Worm (Caenorhabditis elegans) whole organism, L2 larva: Measurements from ENCODE around the gene tnt-3.

Source experiments
- C34F6.9 ChIP-seq: fragments of 150-350 bp; optimal IDR thresholded peaks from 2 replicates; lab custom pipeline; 2014; ENCODE audit warnings: missing biosample characterization, missing genetic modification characterization
- R02D3.7 ChIP-seq: fragments of 150-350 bp; optimal IDR thresholded peaks from 2 replicates; lab custom pipeline; 2014; ENCODE audit warnings: missing biosample characterization, missing genetic modification characterization
- ZK546.5 ChIP-seq: sonication (generic microtip); optimal IDR thresholded peaks from 2 replicates; lab custom pipeline; 2017; ENCODE audit warnings: missing biosample characterization, missing genetic modification characterization
- alr-1 ChIP-seq: fragments of 150-350 bp; optimal IDR thresholded peaks from 2 replicates; lab custom pipeline; 2014; ENCODE audit warnings: missing biosample characterization, missing genetic modification characterization
- aly-2 ChIP-seq: fragments of 150-350 bp; optimal IDR thresholded peaks from 2 replicates; lab custom pipeline; 2014; ENCODE audit warnings: missing biosample characterization, missing genetic modification characterization
- ama-1 ChIP-seq: fragments of 150-350 bp; optimal IDR thresholded peaks from 2 replicates; lab custom pipeline; 2018; ENCODE audit warnings: inconsistent platforms
- blmp-1 ChIP-seq: sonication (generic microtip); optimal IDR thresholded peaks from 2 replicates; lab custom pipeline; 2017; ENCODE audit warnings: missing genetic modification characterization, mild to moderate bottlenecking, missing compliant biosample characterization, antibody characterized with exemption, moderate library complexity; ENCODE audit not compliant: insufficient read depth
- ceh-16 ChIP-seq: fragments of 150-350 bp; optimal IDR thresholded peaks from 2 replicates; lab custom pipeline; 2014; ENCODE audit warnings: missing biosample characterization, missing genetic modification characterization
- ceh-82 ChIP-seq: fragments of 150-350 bp; optimal IDR thresholded peaks from 2 replicates; lab custom pipeline; 2014; ENCODE audit warnings: missing biosample characterization, missing genetic modification characterization
- crh-2 ChIP-seq: sonication (generic microtip); optimal IDR thresholded peaks from 2 replicates; lab custom pipeline; 2017; ENCODE audit warnings: missing biosample characterization, missing genetic modification characterization
- egl-27 ChIP-seq: sonication (generic microtip); optimal IDR thresholded peaks from 3 replicates; lab custom pipeline; 2017; ENCODE audit warnings: missing biosample characterization, missing genetic modification reagents, missing genetic modification characterization
- elt-1 ChIP-seq: fragments of 150-350 bp; optimal IDR thresholded peaks from 2 replicates; lab custom pipeline; 2014; ENCODE audit warnings: missing biosample characterization, missing genetic modification characterization
- elt-3 ChIP-seq: sonication (generic microtip); optimal IDR thresholded peaks from 2 replicates; lab custom pipeline; 2017; ENCODE audit warnings: missing biosample characterization, missing genetic modification characterization
- fos-1 ChIP-seq: fragments of 150-350 bp; optimal IDR thresholded peaks from 2 replicates; lab custom pipeline; 2014; ENCODE audit warnings: missing biosample characterization, missing genetic modification characterization
- gmeb-1 ChIP-seq: fragments of 150-350 bp; optimal IDR thresholded peaks from 2 replicates; lab custom pipeline; 2014; ENCODE audit warnings: missing biosample characterization, missing genetic modification characterization
- lin-11 ChIP-seq: fragments of 150-350 bp; sonication (generic microtip); optimal IDR thresholded peaks from 2 replicates; lab custom pipeline; 2014; ENCODE audit warnings: missing biosample characterization, missing genetic modification characterization, inconsistent platforms, mixed read lengths
- lsy-2 ChIP-seq, 2 experiments: fragments of 150-350 bp in 1 of 2; sonication (generic microtip) in 1 of 2; optimal IDR thresholded peaks; 2 replicates each; lab custom pipeline; 2014 to 2017; ENCODE audit warnings: missing biosample characterization in 2 of 2, missing genetic modification characterization in 2 of 2
- mbf-1 ChIP-seq: sonication (generic microtip); optimal IDR thresholded peaks from 2 replicates; lab custom pipeline; 2017; ENCODE audit warnings: missing biosample characterization, missing genetic modification characterization
- mdl-1 ChIP-seq, 2 experiments: fragments of 150-350 bp in 1 of 2; sonication (generic microtip) in 1 of 2; optimal IDR thresholded peaks; 2 replicates each; lab custom pipeline; 2017; ENCODE audit warnings: missing biosample characterization in 2 of 2, missing genetic modification characterization in 2 of 2
- nhr-10 ChIP-seq: sonication (generic microtip); optimal IDR thresholded peaks from 2 replicates; lab custom pipeline; 2017; ENCODE audit warnings: missing biosample characterization, missing genetic modification characterization
- nhr-11 ChIP-seq: fragments of 150-350 bp; optimal IDR thresholded peaks from 2 replicates; lab custom pipeline; 2014; ENCODE audit warnings: missing biosample characterization, missing genetic modification characterization
- nhr-12 ChIP-seq: fragments of 150-350 bp; optimal IDR thresholded peaks from 2 replicates; lab custom pipeline; 2014; ENCODE audit warnings: missing biosample characterization, missing genetic modification characterization
- nhr-129 ChIP-seq: fragments of 150-350 bp; optimal IDR thresholded peaks from 2 replicates; lab custom pipeline; 2014; ENCODE audit warnings: missing biosample characterization, missing genetic modification characterization
- nhr-21 ChIP-seq: fragments of 150-350 bp; optimal IDR thresholded peaks from 2 replicates; lab custom pipeline; 2014; ENCODE audit warnings: missing biosample characterization, missing genetic modification characterization
- nhr-23 ChIP-seq: fragments of 150-350 bp; optimal IDR thresholded peaks from 2 replicates; lab custom pipeline; 2014; ENCODE audit warnings: missing biosample characterization, missing genetic modification reagents, missing genetic modification characterization
- nhr-237 ChIP-seq: fragments of 150-350 bp; optimal IDR thresholded peaks from 2 replicates; lab custom pipeline; 2014; ENCODE audit warnings: missing biosample characterization, missing genetic modification characterization
- nhr-25 ChIP-seq: fragments of 150-350 bp; sonication (generic microtip); optimal IDR thresholded peaks from 3 replicates; lab custom pipeline; 2014; ENCODE audit warnings: missing biosample characterization, missing genetic modification characterization
- nhr-6 ChIP-seq: fragments of 150-350 bp; optimal IDR thresholded peaks from 2 replicates; lab custom pipeline; 2014; ENCODE audit warnings: missing biosample characterization, missing genetic modification characterization
- peb-1 ChIP-seq: fragments of 150-350 bp; optimal IDR thresholded peaks from 2 replicates; lab custom pipeline; 2014; ENCODE audit warnings: missing biosample characterization, missing genetic modification characterization
- sem-4 ChIP-seq: fragments of 150-350 bp; optimal IDR thresholded peaks from 2 replicates; lab custom pipeline; 2014; ENCODE audit warnings: missing biosample characterization, missing genetic modification reagents, missing genetic modification characterization
- skn-1 ChIP-seq: sonication (generic microtip); optimal IDR thresholded peaks from 2 replicates; lab custom pipeline; 2017; ENCODE audit warnings: missing biosample characterization, missing genetic modification characterization
- sma-3 ChIP-seq: sonication (generic microtip); optimal IDR thresholded peaks from 2 replicates; lab custom pipeline; 2016; ENCODE audit warnings: missing genetic modification reagents, missing genetic modification characterization, missing compliant biosample characterization
- sma-9 ChIP-seq, 2 experiments: fragments of 150-350 bp in 1 of 2; sonication (generic microtip) in 1 of 2; optimal IDR thresholded peaks; 2 replicates each; lab custom pipeline; 2014 to 2016; ENCODE audit warnings: missing genetic modification characterization in 2 of 2, mild to moderate bottlenecking in 1 of 2, missing biosample characterization in 1 of 2, missing compliant biosample characterization in 1 of 2, missing genetic modification reagents in 1 of 2, moderate library complexity in 1 of 2
- snpc-4 ChIP-seq: fragments of 150-350 bp; optimal IDR thresholded peaks from 2 replicates; lab custom pipeline; 2014; ENCODE audit warnings: missing biosample characterization, missing genetic modification characterization
- unc-39 ChIP-seq: fragments of 150-350 bp; optimal IDR thresholded peaks from 2 replicates; lab custom pipeline; 2014; ENCODE audit warnings: missing biosample characterization, missing genetic modification characterization
- unc-55 ChIP-seq: fragments of 150-350 bp; sonication (generic microtip); optimal IDR thresholded peaks from 3 replicates; lab custom pipeline; 2014; ENCODE audit warnings: missing biosample characterization, missing genetic modification reagents, missing genetic modification characterization
- unc-62 ChIP-seq: fragments of 150-350 bp; optimal IDR thresholded peaks from 2 replicates; lab custom pipeline; 2014; ENCODE audit warnings: missing biosample characterization, missing genetic modification reagents, missing genetic modification characterization
- ztf-1 ChIP-seq: fragments of 200-800 bp; sonication (Bioruptor generic); conservative IDR thresholded peaks from 2 replicates; pipeline ENCODE4 v1.3.6; 2022; ENCODE audit warnings: missing genetic modification characterization, missing compliant biosample characterization
- ztf-11 ChIP-seq: sonication (generic microtip); optimal IDR thresholded peaks from 2 replicates; lab custom pipeline; 2017; ENCODE audit warnings: missing biosample characterization, missing genetic modification characterization
- ztf-4 ChIP-seq: fragments of 150-350 bp; optimal IDR thresholded peaks from 2 replicates; lab custom pipeline; 2014; ENCODE audit warnings: missing biosample characterization, missing genetic modification characterization

Gene tnt-3

ce11 chrX:7944999-7945398 is at the start of gene tnt-3:
Gene tnt-3 (minus strand): TSS chrX:7945099.
- TF ChIP-seq mbf-1 (tag; lab: Kevin White, UChicago): no peak
- TF ChIP-seq alr-1 (tag; lab: Kevin White, UChicago): no peak
- no peak for TF ChIP-seq sma-3 (GFP tag; lab: Kevin White, UChicago)
- TF ChIP-seq lsy-2 (tag; optimal IDR thresholded peaks at IDR 0.05; lab: Kevin White, UChicago): no peak
- no peak for TF ChIP-seq ztf-11
- no peak for TF ChIP-seq snpc-4 (tag; lab: Kevin White, UChicago)
- TF ChIP-seq elt-1 (tag; lab: Kevin White, UChicago): no peak
- no peak for TF ChIP-seq nhr-11
- no peak for TF ChIP-seq ztf-1
- TF ChIP-seq unc-39 (tag; lab: Kevin White, UChicago): no peak
- no peak for TF ChIP-seq unc-55 (GFP tag; lab: Kevin White, UChicago)
- no peak for TF ChIP-seq sem-4 (tag; lab: Kevin White, UChicago)
- no peak for TF ChIP-seq blmp-1 (tag; lab: Kevin White, UChicago)
- no peak for TF ChIP-seq nhr-10 (tag; lab: Kevin White, UChicago)
- TF ChIP-seq, all 48 proteins: peak for 0

ce11 chrX:7994486-7994885 is 49.6 kb upstream of the tnt-3 start:
- TF ChIP-seq lin-11 (tag; lab: Kevin White, UChicago): no peak
- no peak for TF ChIP-seq ZK546.5 (tag; lab: Kevin White, UChicago)
- no peak for TF ChIP-seq unc-62
- TF ChIP-seq ama-1 (lab: Kevin White, UChicago): no peak
- TF ChIP-seq crh-2 (tag; lab: Kevin White, UChicago): no peak
- no peak for TF ChIP-seq R02D3.7 (tag; lab: Kevin White, UChicago)
- no peak for TF ChIP-seq nhr-237 (tag; lab: Kevin White, UChicago)
- TF ChIP-seq ztf-11: no peak
- no peak for TF ChIP-seq unc-39 (tag; lab: Kevin White, UChicago)
- no peak for TF ChIP-seq nhr-129 (tag; lab: Kevin White, UChicago)
- TF ChIP-seq sem-4 (tag; lab: Kevin White, UChicago): no peak
- no peak for TF ChIP-seq fos-1
- TF ChIP-seq skn-1 (tag; lab: Kevin White, UChicago): no peak
- TF ChIP-seq sma-9 (GFP tag; optimal IDR thresholded peaks at IDR 0.05; lab: Kevin White, UChicago): no peak
- TF ChIP-seq sma-9 (tag; optimal IDR thresholded peaks at IDR 0.05; lab: Kevin White, UChicago): no peak
- no peak for TF ChIP-seq nhr-10 (tag; lab: Kevin White, UChicago)
- no peak for TF ChIP-seq ceh-16 (tag; lab: Kevin White, UChicago)
- no peak for TF ChIP-seq elt-1 (tag; lab: Kevin White, UChicago)
- TF ChIP-seq alr-1 (tag; lab: Kevin White, UChicago): no peak
- no peak for TF ChIP-seq lsy-2 (tag; optimal IDR thresholded peaks at IDR 0.05; lab: Kevin White, UChicago)
- TF ChIP-seq, all 48 proteins: peak for 0

ce11 chrX:7992102-7992501 is 47.2 kb upstream of the tnt-3 start:
- TF ChIP-seq ztf-4 (tag; lab: Kevin White, UChicago) (no peak), nhr-129 (tag; lab: Kevin White, UChicago) (no peak), nhr-11 (no peak), peb-1 (no peak), nhr-25 (tag; lab: Kevin White, UChicago) (no peak), gmeb-1 (no peak)

- peak; percentile 53 for TF ChIP-seq sma-3 (GFP tag; lab: Kevin White, UChicago)
- TF ChIP-seq ztf-4 (tag; lab: Kevin White, UChicago): no peak
- no peak for TF ChIP-seq nhr-10 (tag; lab: Kevin White, UChicago)
- TF ChIP-seq blmp-1 (tag; lab: Kevin White, UChicago): peak; percentile 85
- no peak for TF ChIP-seq nhr-6 (tag; lab: Kevin White, UChicago)
- peak; percentile 81 for TF ChIP-seq egl-27
- TF ChIP-seq sem-4 (tag; lab: Kevin White, UChicago): peak; percentile 31
- TF ChIP-seq sma-9 (GFP tag; optimal IDR thresholded peaks at IDR 0.05; lab: Kevin White, UChicago): peak; percentile 23
- no peak for TF ChIP-seq sma-9 (tag; optimal IDR thresholded peaks at IDR 0.05; lab: Kevin White, UChicago)
- TF ChIP-seq nhr-21: peak; percentile 39
- TF ChIP-seq, all 48 proteins: peak for 6
Observed at ce11 chrX:7990282-7990681, 45.4 kb upstream of the tnt-3 start.

- TF ChIP-seq ceh-82: no peak
- TF ChIP-seq aly-2 (tag; lab: Kevin White, UChicago): no peak
- no peak for TF ChIP-seq blmp-1 (tag; lab: Kevin White, UChicago)
- no peak for TF ChIP-seq nhr-23 (tag; lab: Kevin White, UChicago)
- TF ChIP-seq nhr-129 (tag; lab: Kevin White, UChicago): no peak
- TF ChIP-seq C34F6.9 (tag; lab: Kevin White, UChicago): no peak
- TF ChIP-seq elt-3: no peak
- TF ChIP-seq fos-1: no peak
- no peak for TF ChIP-seq unc-62
- TF ChIP-seq sma-3 (GFP tag; lab: Kevin White, UChicago): no peak
- no peak for TF ChIP-seq mdl-1 (tag; optimal IDR thresholded peaks at IDR 0.05; lab: Kevin White, UChicago)
- no peak for TF ChIP-seq ZK546.5 (tag; lab: Kevin White, UChicago)
- TF ChIP-seq lsy-2 (tag; optimal IDR thresholded peaks at IDR 0.05; lab: Kevin White, UChicago): no peak
- TF ChIP-seq alr-1 (tag; lab: Kevin White, UChicago): no peak
- no peak for TF ChIP-seq mbf-1 (tag; lab: Kevin White, UChicago)
- TF ChIP-seq elt-1 (tag; lab: Kevin White, UChicago): no peak
- no peak for TF ChIP-seq nhr-12 (tag; lab: Kevin White, UChicago)
- no peak for TF ChIP-seq ztf-1
- no peak for TF ChIP-seq R02D3.7 (tag; lab: Kevin White, UChicago)
- no peak for TF ChIP-seq ztf-4 (tag; lab: Kevin White, UChicago)
Observed at ce11 chrX:7989155-7989554, 44.3 kb upstream of the tnt-3 start.
